Fruit fly (Drosophila melanogaster) whole organism, embryonic: ENCODE data around the gene Cyp4g15.
A peak's percentile ranks its signal among the peaks of the same experiment; 100 is the strongest.

ENCODE experiments used
- B-H2 ChIP-seq: fragments of 200-800 bp; sonication (Bioruptor generic); optimal IDR thresholded peaks from 2 replicates; lab custom pipeline; 2018; ENCODE audit warnings: missing biosample characterization, mild to moderate bottlenecking, missing genetic modification characterization
- Blimp-1 ChIP-seq: fragments of 200-800 bp; sonication (Bioruptor generic); optimal IDR thresholded peaks from 3 replicates; lab custom pipeline; 2018; ENCODE audit warnings: missing biosample characterization, missing genetic modification characterization, mild to moderate bottlenecking, moderate library complexity, missing genetic modification reagents
- CG10147 ChIP-seq: fragments of 200-800 bp; sonication (Bioruptor generic); optimal IDR thresholded peaks from 2 replicates; lab custom pipeline; 2019; ENCODE audit warnings: missing biosample characterization, mild to moderate bottlenecking, missing genetic modification characterization, moderate library complexity
- CG10274 ChIP-seq: fragments of 200-800 bp; sonication (Bioruptor generic); optimal IDR thresholded peaks from 3 replicates; lab custom pipeline; 2017; ENCODE audit warnings: missing biosample characterization, mild to moderate bottlenecking, missing genetic modification characterization
- CG10959 ChIP-seq: fragments of 200-800 bp; sonication (Bioruptor generic); IDR thresholded peaks from 2 replicates; pipeline ENCODE4 v1.3.6; 2022; ENCODE audit warnings: missing biosample characterization, missing genetic modification characterization
- CG12219 ChIP-seq: fragments of 200-800 bp; sonication (Bioruptor generic); optimal IDR thresholded peaks from 3 replicates; lab custom pipeline; 2018; ENCODE audit warnings: missing biosample characterization, mild to moderate bottlenecking, missing genetic modification characterization
- CG13123 ChIP-seq: fragments of 200-800 bp; sonication (Bioruptor generic); optimal IDR thresholded peaks from 2 replicates; lab custom pipeline; 2016; ENCODE audit warnings: missing biosample characterization, missing genetic modification characterization
- CG13287 ChIP-seq: fragments of 200-800 bp; sonication (Bioruptor generic); IDR thresholded peaks from 2 replicates; pipeline ENCODE4 v1.3.6; 2022; ENCODE audit warnings: missing biosample characterization, missing genetic modification characterization; ENCODE audit not compliant: partially characterized antibody
- CG13624 ChIP-seq: fragments of 200-800 bp; sonication (Bioruptor generic); optimal IDR thresholded peaks from 2 replicates; lab custom pipeline; 2016; ENCODE audit warnings: missing biosample characterization, missing genetic modification characterization
- CG14014 ChIP-seq: fragments of 200-800 bp; sonication (Bioruptor generic); IDR thresholded peaks from 2 replicates; pipeline ENCODE4 v1.3.6; 2022; ENCODE audit warnings: missing biosample characterization, missing genetic modification characterization
- CG14667 ChIP-seq: fragments of 200-800 bp; sonication (Bioruptor generic); IDR thresholded peaks from 2 replicates; pipeline ENCODE4 v1.3.6; 2022; ENCODE audit warnings: missing biosample characterization, missing genetic modification characterization
- CG15011 ChIP-seq: fragments of 200-800 bp; sonication (Bioruptor generic); optimal IDR thresholded peaks from 3 replicates; lab custom pipeline; 2018; ENCODE audit warnings: missing biosample characterization, mild to moderate bottlenecking, missing genetic modification characterization
- CG1529 ChIP-seq: fragments of 200-800 bp; sonication (Bioruptor generic); optimal IDR thresholded peaks from 3 replicates; lab custom pipeline; 2018; ENCODE audit warnings: missing biosample characterization, missing genetic modification characterization
- CG16863 ChIP-seq: fragments of 200-800 bp; sonication (Bioruptor generic); optimal IDR thresholded peaks from 3 replicates; lab custom pipeline; 2016; ENCODE audit warnings: missing biosample characterization, missing genetic modification characterization
- CG17361 ChIP-seq: fragments of 200-800 bp; sonication (Bioruptor generic); IDR thresholded peaks from 3 replicates; pipeline ENCODE4 v1.3.6; 2022; ENCODE audit warnings: missing biosample characterization, missing genetic modification characterization
- CG18262 ChIP-seq: fragments of 200-800 bp; optimal IDR thresholded peaks from 3 replicates; lab custom pipeline; 2019; ENCODE audit warnings: missing biosample characterization, mild to moderate bottlenecking, missing genetic modification characterization, moderate library complexity
- CG2116 ChIP-seq: fragments of 200-800 bp; sonication (Bioruptor generic); optimal IDR thresholded peaks from 3 replicates; lab custom pipeline; 2018; ENCODE audit warnings: missing biosample characterization, mild to moderate bottlenecking, missing genetic modification characterization
- CG2875 ChIP-seq: fragments of 200-800 bp; sonication (Bioruptor generic); optimal IDR thresholded peaks from 2 replicates; lab custom pipeline; 2017; ENCODE audit warnings: missing biosample characterization, mild to moderate bottlenecking, missing genetic modification characterization, missing genetic modification reagents
- CG2889 ChIP-seq: fragments of 200-800 bp; sonication (Bioruptor generic); IDR thresholded peaks from 3 replicates; pipeline ENCODE4 v1.3.6; 2022; ENCODE audit warnings: missing biosample characterization, missing genetic modification characterization
- CG30431 ChIP-seq: fragments of 200-800 bp; sonication (Bioruptor generic); optimal IDR thresholded peaks from 2 replicates; lab custom pipeline; 2017; ENCODE audit warnings: missing biosample characterization, missing genetic modification characterization
- CG3407 ChIP-seq: fragments of 200-800 bp; sonication (Bioruptor generic); optimal IDR thresholded peaks from 2 replicates; lab custom pipeline; 2018; ENCODE audit warnings: missing biosample characterization, mild to moderate bottlenecking, missing genetic modification characterization
- CG3726 ChIP-seq: fragments of 200-800 bp; sonication (Bioruptor generic); IDR thresholded peaks from 3 replicates; pipeline ENCODE4, ENCODE4 v1.3.6; 2022; ENCODE audit warnings: missing biosample characterization, missing genetic modification characterization
- CG42726 ChIP-seq: fragments of 200-800 bp; sonication (Bioruptor generic); IDR thresholded peaks from 2 replicates; pipeline ENCODE4 v1.3.6; 2022; ENCODE audit warnings: missing biosample characterization, missing genetic modification characterization; ENCODE audit not compliant: partially characterized antibody
- CG4282 ChIP-seq: fragments of 200-800 bp; sonication (Bioruptor generic); optimal IDR thresholded peaks from 2 replicates; lab custom pipeline; 2016; ENCODE audit warnings: missing biosample characterization, missing genetic modification characterization
- CG4617 ChIP-seq: fragments of 200-800 bp; sonication (Bioruptor generic); optimal IDR thresholded peaks from 3 replicates; lab custom pipeline; 2016; ENCODE audit warnings: missing biosample characterization, missing genetic modification characterization, borderline replicate concordance
- CG6175 ChIP-seq: fragments of 200-800 bp; sonication (Bioruptor generic); IDR thresholded peaks from 3 replicates; pipeline ENCODE4 v1.3.6; 2022; ENCODE audit warnings: missing biosample characterization, missing genetic modification characterization
- CG6272 ChIP-seq: fragments of 200-800 bp; sonication (Bioruptor generic); IDR thresholded peaks from 2 replicates; pipeline ENCODE4 v1.3.6; 2022; ENCODE audit warnings: missing biosample characterization, missing genetic modification characterization
- CG8359 ChIP-seq: fragments of 200-800 bp; sonication (Bioruptor generic); optimal IDR thresholded peaks from 2 replicates; lab custom pipeline; 2017; ENCODE audit warnings: missing biosample characterization, mild to moderate bottlenecking, missing genetic modification characterization, borderline replicate concordance
- CG8478 ChIP-seq: fragments of >200 bp; optimal IDR thresholded peaks from 2 replicates; lab custom pipeline; 2018
- Camta ChIP-seq: fragments of 200-800 bp; sonication (Bioruptor generic); optimal IDR thresholded peaks from 2 replicates; lab custom pipeline; 2016; ENCODE audit warnings: missing biosample characterization, missing genetic modification characterization
- CrebB ChIP-seq: fragments of 200-800 bp; sonication (Bioruptor generic); optimal IDR thresholded peaks from 3 replicates; lab custom pipeline; 2018; ENCODE audit warnings: missing biosample characterization, mild to moderate bottlenecking, missing genetic modification characterization
- Dp ChIP-seq: fragments of 200-800 bp; sonication (Bioruptor generic); optimal IDR thresholded peaks from 2 replicates; lab custom pipeline; 2018; ENCODE audit warnings: missing biosample characterization, mild to moderate bottlenecking, missing genetic modification characterization, moderate library complexity
- H2.0 ChIP-seq: fragments of 200-800 bp; sonication (Bioruptor generic); IDR thresholded peaks from 2 replicates; pipeline ENCODE4 v1.3.6; 2022; ENCODE audit warnings: missing biosample characterization, missing genetic modification characterization
- HmgD ChIP-seq: fragments of 200-800 bp; sonication (Bioruptor generic); optimal IDR thresholded peaks from 3 replicates; lab custom pipeline; 2016; ENCODE audit warnings: missing biosample characterization, missing genetic modification characterization
- MBD-R2 ChIP-seq: fragments of 200-800 bp; sonication (Bioruptor generic); IDR thresholded peaks from 2 replicates; pipeline ENCODE4 v1.3.6; 2022; ENCODE audit warnings: missing biosample characterization, missing genetic modification characterization
- Med ChIP-seq: fragments of 200-800 bp; sonication (Bioruptor generic); peaks from one replicate; lab custom pipeline; 2016; ENCODE audit warnings: missing biosample characterization, missing genetic modification characterization, mild to moderate bottlenecking, inconsistent platforms, moderate library complexity
- NFAT ChIP-seq: fragments of 200-800 bp; sonication (Bioruptor generic); IDR thresholded peaks from 2 replicates; pipeline ENCODE4 v1.3.6; 2022; ENCODE audit warnings: missing biosample characterization, missing genetic modification characterization
- Ptx1 ChIP-seq: fragments of 200-800 bp; sonication (Bioruptor generic); IDR thresholded peaks from 2 replicates; pipeline ENCODE4 v1.3.6; 2022; ENCODE audit warnings: missing biosample characterization, missing genetic modification characterization
- br ChIP-seq: fragments of >200 bp; optimal IDR thresholded peaks from 2 replicates; lab custom pipeline; 2017
- cad ChIP-seq: fragments of >200 bp; optimal IDR thresholded peaks from 2 replicates; lab custom pipeline; 2017; ENCODE audit warnings: missing biosample characterization, missing genetic modification characterization
- chn ChIP-seq: fragments of 200-800 bp; sonication (Bioruptor generic); optimal IDR thresholded peaks from 2 replicates; lab custom pipeline; 2016; ENCODE audit warnings: missing biosample characterization, missing genetic modification characterization
- gem ChIP-seq: fragments of 200-800 bp; sonication (Bioruptor generic); optimal IDR thresholded peaks from 2 replicates; lab custom pipeline; 2019; ENCODE audit warnings: missing biosample characterization, mild to moderate bottlenecking, missing genetic modification characterization, moderate library complexity
- grn ChIP-seq: fragments of 200-800 bp; sonication (Bioruptor generic); optimal IDR thresholded peaks from 3 replicates; lab custom pipeline; 2017; ENCODE audit warnings: missing biosample characterization, missing genetic modification characterization
- gsb ChIP-seq: fragments of 200-800 bp; sonication (Bioruptor generic); IDR thresholded peaks from 2 replicates; pipeline ENCODE4 v1.3.6; 2022; ENCODE audit warnings: missing biosample characterization, missing genetic modification characterization
- jing ChIP-seq: fragments of 200-800 bp; sonication (Bioruptor generic); optimal IDR thresholded peaks from 2 replicates; lab custom pipeline; 2018; ENCODE audit warnings: missing biosample characterization, mild to moderate bottlenecking, missing genetic modification characterization
- kah ChIP-seq: fragments of 200-800 bp; sonication (Bioruptor generic); optimal IDR thresholded peaks from 2 replicates; lab custom pipeline; 2018; ENCODE audit warnings: missing biosample characterization, mild to moderate bottlenecking, missing genetic modification characterization
- kni ChIP-seq: fragments of 200-800 bp; sonication (Bioruptor generic); optimal IDR thresholded peaks from 3 replicates; lab custom pipeline; 2017; ENCODE audit warnings: mild to moderate bottlenecking, missing biosample characterization, missing genetic modification reagents, missing genetic modification characterization
- lbe ChIP-seq: fragments of 200-800 bp; sonication (Bioruptor generic); optimal IDR thresholded peaks from 2 replicates; lab custom pipeline; 2016; ENCODE audit warnings: missing biosample characterization, mild to moderate bottlenecking, missing genetic modification characterization
- rib ChIP-seq: fragments of 200-800 bp; sonication (Bioruptor generic); IDR thresholded peaks from 2 replicates; pipeline ENCODE4 v1.3.6; 2022; ENCODE audit warnings: missing biosample characterization, missing genetic modification characterization
- ssp ChIP-seq: fragments of 200-800 bp; sonication (Bioruptor generic); IDR thresholded peaks from 2 replicates; pipeline ENCODE4 v1.3.6; 2022; ENCODE audit warnings: missing biosample characterization, missing genetic modification characterization
- tgo ChIP-seq: fragments of 200-800 bp; sonication (Bioruptor generic); IDR thresholded peaks from 3 replicates; pipeline ENCODE4 v1.3.6; 2022; ENCODE audit warnings: missing biosample characterization, missing genetic modification characterization
- vvl ChIP-seq: fragments of 200-800 bp; sonication (Bioruptor generic); IDR thresholded peaks from 2 replicates; pipeline ENCODE4 v1.3.6; 2022; ENCODE audit warnings: missing biosample characterization, missing genetic modification characterization

Gene Cyp4g15

dm6 chrX:11518435-11518834 is 41.6 kb downstream of the Cyp4g15 start (continued):
- TF ChIP-seq CG13123 (GFP tag; lab: Kevin White, UChicago) (peak; percentile 5), tgo (GFP tag; lab: Robert Waterston, UW) (peak; percentile 85), CG14014 (peak; percentile 90), rib (GFP tag; lab: Robert Waterston, UW) (peak; percentile 86), gsb (GFP tag; lab: Robert Waterston, UW) (peak; percentile 80), Dp (GFP tag; lab: Kevin White, UChicago) (no peak), CG16863 (GFP tag; lab: Kevin White, UChicago) (peak; percentile 10), CG10147 (peak; percentile 68), NFAT (peak; percentile 88; the same call in 1 of the 2 replicates), MBD-R2 (GFP tag; lab: Robert Waterston, UW) (peak; percentile 50; the same call in 1 of the 2 replicates), CG6272 (peak; percentile 75), CG2875 (GFP tag; lab: Kevin White, UChicago) (peak; percentile 51), CG30431 (peak; percentile 58), CG6175 (GFP tag; lab: Robert Waterston, UW) (peak; percentile 67; the same call in 1 of the 3 replicates), CG12219 (GFP tag; lab: Kevin White, UChicago) (peak; percentile 64), gem (peak; percentile 82), H2.0 (GFP tag; lab: Robert Waterston, UW) (peak; percentile 78), CG18262 (tag; lab: Kevin White, UChicago) (peak; percentile 66), CG3726 (GFP tag; lab: Robert Waterston, UW) (peak; percentile 66; the same call in 1 of the 3 replicates), B-H2 (GFP tag; lab: Kevin White, UChicago) (no peak), Med (GFP tag; lab: Kevin White, UChicago) (peak; percentile 87), CG42726 (GFP tag; lab: Robert Waterston, UW) (no peak), CG8359 (GFP tag; lab: Kevin White, UChicago) (peak; percentile 50), cad (GFP tag; lab: Kevin White, UChicago) (no peak), CG1529 (GFP tag; lab: Kevin White, UChicago) (peak; percentile 34), CG15011 (peak; percentile 61), CG10274 (GFP tag; lab: Kevin White, UChicago) (peak; percentile 57), kah (peak; percentile 19), chn (peak; percentile 38), CG17361 (GFP tag; lab: Robert Waterston, UW) (peak; percentile 54; the same call in 2 of the 3 replicates), CG10959 (GFP tag; lab: Robert Waterston, UW) (peak; percentile 42), CG2116 (GFP tag; lab: Kevin White, UChicago) (peak; percentile 10), CG3407 (GFP tag; lab: Kevin White, UChicago) (no peak), vvl (GFP tag; lab: Robert Waterston, UW) (peak; percentile 92), Ptx1 (GFP tag; lab: Robert Waterston, UW) (peak; percentile 84), lbe (GFP tag; lab: Kevin White, UChicago) (no peak), br (lab: Kevin White, UChicago) (no peak), CG2889 (GFP tag; lab: Robert Waterston, UW) (peak; percentile 83; the same call in 2 of the 3 replicates), HmgD (no peak), kni (no peak), ssp (GFP tag; lab: Robert Waterston, UW) (peak; percentile 52; the same call in 1 of the 2 replicates), CrebB (tag; lab: Kevin White, UChicago) (peak; percentile 9), CG13287 (no peak), Blimp-1 (GFP tag; lab: Kevin White, UChicago) (peak; percentile 68), CG4617 (peak; percentile 4), CG8478 (lab: Kevin White, UChicago) (no peak), Camta (GFP tag; lab: Kevin White, UChicago) (no peak), CG13624 (peak; percentile 5), grn (GFP tag; lab: Kevin White, UChicago) (no peak), jing (GFP tag; lab: Kevin White, UChicago) (peak; percentile 8), CG14667 (GFP tag; lab: Robert Waterston, UW) (peak; percentile 69; the same call in 1 of the 2 replicates), CG4282 (GFP tag; lab: Kevin White, UChicago) (no peak)
